Fruit fly (Drosophila melanogaster): ENCODE results near the gene CG31249.

The CG31249 gene

dm6 chr3R:17718760-17719625, 32.1 kb upstream of the CG31249 start, which contains the start of gene Pxt:
Pxt (plus strand) TSS chr3R:17719454.
- peak; percentile 18 for TF ChIP-seq Eip78C (GFP tag)
- no peak for TF ChIP-seq CG11902 (GFP tag; optimal IDR thresholded peaks at IDR 0.05)

dm6 chr3R:17718051-17718693, 31.3 kb upstream of the CG31249 start, which contains the start of gene osa:
osa (minus strand) TSS chr3R:17718350.
- peak; percentile 3 for TF ChIP-seq CG9139 (GFP tag; optimal IDR thresholded peaks at IDR 0.05)
- no peak for TF ChIP-seq CG8319 (GFP tag; optimal IDR thresholded peaks at IDR 0.05)
- no peak for TF ChIP-seq CG4318 (GFP tag; optimal IDR thresholded peaks at IDR 0.05)
- no peak for TF ChIP-seq fd85E (GFP tag; optimal IDR thresholded peaks at IDR 0.05)
- no peak for TF ChIP-seq spab (GFP tag; optimal IDR thresholded peaks at IDR 0.05)
- no peak for TF ChIP-seq dsx (GFP tag; optimal IDR thresholded peaks at IDR 0.05; ENCODE audit: poor library complexity, severe bottlenecking)
- no peak for TF ChIP-seq esn (GFP tag; optimal IDR thresholded peaks at IDR 0.05)
- TF ChIP-seq CG10631 (GFP tag; optimal IDR thresholded peaks at IDR 0.05) = peak; percentile 2
- no peak for TF ChIP-seq Hr4 (GFP tag; optimal IDR thresholded peaks at IDR 0.05)
- TF ChIP-seq OdsH (GFP tag; optimal IDR thresholded peaks at IDR 0.05) = no peak
- TF ChIP-seq CG8119 (GFP tag; IDR thresholded peaks at IDR 0.05) = no peak
- no peak for TF ChIP-seq eg (GFP tag; IDR thresholded peaks at IDR 0.05)
- TF ChIP-seq CG31627 (GFP tag; optimal IDR thresholded peaks at IDR 0.05) = no peak
- no peak for TF ChIP-seq dac (GFP tag; optimal IDR thresholded peaks at IDR 0.05)
- no peak for TF ChIP-seq fkh (GFP tag; optimal IDR thresholded peaks at IDR 0.05)
- TF ChIP-seq CG34406 (GFP tag; optimal IDR thresholded peaks at IDR 0.05) = no peak
- no peak for TF ChIP-seq CG16779 (tag; optimal IDR thresholded peaks at IDR 0.05)
- no peak for TF ChIP-seq cyc (GFP tag; optimal IDR thresholded peaks at IDR 0.05)
- TF ChIP-seq Sox102F (GFP tag; optimal IDR thresholded peaks at IDR 0.05) = no peak
- peak; percentile 20 for TF ChIP-seq CG3919 (GFP tag; optimal IDR thresholded peaks at IDR 0.05)
- no peak for TF ChIP-seq CG6792 (GFP tag; optimal IDR thresholded peaks at IDR 0.05)
- TF ChIP-seq CG6854 (GFP tag; optimal IDR thresholded peaks at IDR 0.05) = no peak
- TF ChIP-seq CG11294 (GFP tag; IDR thresholded peaks at IDR 0.05) = no peak
- no peak for TF ChIP-seq CG6808 (GFP tag; optimal IDR thresholded peaks at IDR 0.05)
- no peak for TF ChIP-seq CG7368 (GFP tag; optimal IDR thresholded peaks at IDR 0.05)
- TF ChIP-seq CG11762 (GFP tag; optimal IDR thresholded peaks at IDR 0.05; ENCODE audit: insufficient read depth) = no peak
- TF ChIP-seq Sox14 (GFP tag; optimal IDR thresholded peaks at IDR 0.05) = peak; percentile 28
- peak; percentile 14 for TF ChIP-seq lz (GFP tag; optimal IDR thresholded peaks at IDR 0.05)
- no peak for TF ChIP-seq CG15336 (GFP tag; IDR thresholded peaks at IDR 0.05)
- TF ChIP-seq Eip78C (GFP tag) = peak; percentile 52
- no peak for TF ChIP-seq salr (GFP tag; optimal IDR thresholded peaks at IDR 0.05)
- TF ChIP-seq net (GFP tag; optimal IDR thresholded peaks at IDR 0.05) = no peak
- no peak for TF ChIP-seq CG10669 (GFP tag; optimal IDR thresholded peaks at IDR 0.05)
- peak in 1 of 2 experiments; percentile 29 for TF ChIP-seq ss (GFP tag; optimal IDR thresholded peaks at IDR 0.05)
- TF ChIP-seq Eip75B (GFP tag; optimal IDR thresholded peaks at IDR 0.05) = no peak
- TF ChIP-seq vri (GFP tag; optimal IDR thresholded peaks at IDR 0.05) = no peak
- peak; percentile 32 for TF ChIP-seq CG3032 (tag; optimal IDR thresholded peaks at IDR 0.05)
- peak; percentile 64 for TF ChIP-seq svp (GFP tag)
- TF ChIP-seq Gug (GFP tag; IDR thresholded peaks at IDR 0.05) = no peak
- peak; percentile 27 for TF ChIP-seq Smox (GFP tag; optimal IDR thresholded peaks at IDR 0.05)
- TF ChIP-seq CG6163 (GFP tag; IDR thresholded peaks at IDR 0.05) = no peak
- peak; percentile 19 for TF ChIP-seq Hr39 (GFP tag; optimal IDR thresholded peaks at IDR 0.05)
- no peak for TF ChIP-seq Eip93F (GFP tag; optimal IDR thresholded peaks at IDR 0.05)
- no peak for TF ChIP-seq CG1621 (tag; optimal IDR thresholded peaks at IDR 0.05)
- no peak for TF ChIP-seq Ets21C (GFP tag; optimal IDR thresholded peaks at IDR 0.05)
- no peak for TF ChIP-seq Hr38 (GFP tag; optimal IDR thresholded peaks at IDR 0.05)
- TF ChIP-seq pdm3 (GFP tag; optimal IDR thresholded peaks at IDR 0.05) = no peak
